Fruit fly (Drosophila melanogaster) whole organism, embryonic: ENCODE measurements around the gene Gr93a.
A peak's percentile ranks its signal among the peaks of the same experiment; 100 is the strongest.

Experiments used
- CG11456 ChIP-seq: fragments of 200-800 bp; sonication (Bioruptor generic); IDR thresholded peaks from 3 replicates; pipeline ENCODE4 v1.3.6; 2022; ENCODE audit warnings: missing biosample characterization, missing genetic modification characterization
- CG2129 ChIP-seq: fragments of 200-800 bp; sonication (Bioruptor generic); IDR thresholded peaks from 2 replicates; pipeline ENCODE4 v1.3.6; 2022; ENCODE audit warnings: missing biosample characterization, missing genetic modification characterization; ENCODE audit not compliant: partially characterized antibody
- CG7372 ChIP-seq: fragments of 200-800 bp; sonication (Bioruptor generic); IDR thresholded peaks from 2 replicates; pipeline ENCODE4 v1.3.6; 2022; ENCODE audit warnings: missing biosample characterization, missing genetic modification characterization
- CG9727 ChIP-seq: fragments of 200-800 bp; sonication (Bioruptor generic); optimal IDR thresholded peaks from 3 replicates; lab custom pipeline; 2017; ENCODE audit warnings: missing biosample characterization, mild to moderate bottlenecking, missing genetic modification characterization
- Dfd ChIP-seq, 2 experiments: fragments of >200 bp; optimal IDR thresholded peaks; 2 replicates each; lab custom pipeline; 2017; ENCODE audit warnings: missing biosample characterization in 2 of 2, missing genetic modification characterization in 2 of 2
- GATAe ChIP-seq: fragments of 200-800 bp; sonication (Bioruptor generic); conservative IDR thresholded peaks from 2 replicates; pipeline ENCODE4 v1.3.6; 2022; ENCODE audit warnings: missing biosample characterization, missing genetic modification characterization
- Hr78 ChIP-seq, 2 experiments: fragments of 200-800 bp in 1 of 2; fragments of >200 bp in 1 of 2; sonication (Bioruptor generic) in 1 of 2; optimal IDR thresholded peaks; 2 replicates each; lab custom pipeline; 2017 to 2019; ENCODE audit warnings: missing biosample characterization in 2 of 2, missing genetic modification characterization in 2 of 2, mild to moderate bottlenecking in 1 of 2, moderate library complexity in 1 of 2
- YL-1 ChIP-seq: fragments of 200-800 bp; sonication (Bioruptor generic); optimal IDR thresholded peaks from 3 replicates; lab custom pipeline; 2017; ENCODE audit warnings: missing biosample characterization, mild to moderate bottlenecking, missing genetic modification characterization
- ham ChIP-seq: fragments of 200-800 bp; sonication (Bioruptor generic); IDR thresholded peaks from 2 replicates; pipeline ENCODE4 v1.3.6; 2022; ENCODE audit warnings: missing biosample characterization, missing genetic modification characterization
- onecut ChIP-seq: fragments of 200-800 bp; sonication (Bioruptor generic); IDR thresholded peaks from 2 replicates; pipeline ENCODE4 v1.3.6; 2022; ENCODE audit warnings: missing biosample characterization, missing genetic modification characterization
- stc ChIP-seq: fragments of 200-800 bp; sonication (Bioruptor generic); IDR thresholded peaks from 2 replicates; pipeline ENCODE4 v1.3.6; 2022; ENCODE audit warnings: missing biosample characterization, missing genetic modification characterization
- wdn ChIP-seq: fragments of 200-800 bp; sonication (Bioruptor generic); IDR thresholded peaks from 2 replicates; pipeline ENCODE4 v1.3.6; 2022; ENCODE audit warnings: missing biosample characterization, missing genetic modification characterization
- zfh1 ChIP-seq: fragments of 200-800 bp; sonication (Bioruptor generic); IDR thresholded peaks from 3 replicates; pipeline ENCODE4 v1.3.6; 2022; ENCODE audit warnings: missing biosample characterization, missing genetic modification characterization

DNA sequence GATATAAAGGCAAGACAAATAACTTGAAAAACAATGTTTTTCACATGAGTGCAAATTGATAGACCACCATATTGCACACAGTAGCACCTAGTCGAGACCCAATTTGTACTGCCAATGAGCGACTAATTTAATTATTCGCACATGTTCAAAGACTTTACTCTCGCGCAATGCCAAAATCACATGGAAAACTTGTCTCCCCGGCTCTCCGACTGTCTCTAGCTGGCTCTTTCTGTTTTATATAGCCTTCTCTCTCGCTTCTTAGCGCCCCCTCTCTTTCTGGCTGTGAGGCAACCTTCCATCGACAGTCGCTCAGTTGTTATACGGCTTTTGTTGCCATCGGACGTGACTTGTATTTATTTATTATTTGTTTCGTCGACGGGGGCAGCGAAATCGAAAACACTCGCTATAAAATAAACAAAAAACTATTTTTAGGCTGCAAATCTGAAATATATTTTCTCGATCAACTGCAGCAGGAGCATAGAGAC lies 42.7 kb downstream of the Gr93a start, which contains the start of gene CG6656:
- TF ChIP-seq CG11456, result no peak
- TF ChIP-seq onecut (GFP tag; lab: Robert Waterston, UW), result no peak
- TF ChIP-seq CG7372 (GFP tag; lab: Robert Waterston, UW), result no peak
- TF ChIP-seq YL-1 (GFP tag; lab: Kevin White, UChicago), result no peak
- no peak for TF ChIP-seq CG9727 (GFP tag; lab: Kevin White, UChicago)
- TF ChIP-seq stc (GFP tag; lab: Robert Waterston, UW), result no peak
- no peak for TF ChIP-seq CG2129 (GFP tag; lab: Robert Waterston, UW)
- TF ChIP-seq ham, result no peak
- no peak for TF ChIP-seq wdn (GFP tag; lab: Robert Waterston, UW)
- no peak for TF ChIP-seq GATAe
- no peak for TF ChIP-seq Dfd (GFP tag; optimal IDR thresholded peaks at IDR 0.05; lab: Kevin White, UChicago)
- no peak for TF ChIP-seq Hr78 (GFP tag; optimal IDR thresholded peaks at IDR 0.05; lab: Kevin White, UChicago)
- TF ChIP-seq zfh1 (GFP tag; lab: Robert Waterston, UW), result 0 out of 3 replicates have a peak, but pooled peaks have one; percentile 35
